Worm (Caenorhabditis elegans): ENCODE measurements around the gene srh-125.

- no peak for TF ChIP-seq ceh-48 (tag; optimal IDR thresholded peaks at IDR 0.05)
- no peak for TF ChIP-seq hlh-30 (tag; optimal IDR thresholded peaks at IDR 0.05; ENCODE audit: insufficient read depth)
- TF ChIP-seq pha-4 (tag; optimal IDR thresholded peaks at IDR 0.05), result no peak
- no peak for TF ChIP-seq nhr-11 (tag; optimal IDR thresholded peaks at IDR 0.05)
- no peak for TF ChIP-seq sox-4 (tag; optimal IDR thresholded peaks at IDR 0.05)
- no peak for TF ChIP-seq ceh-31 (tag; optimal IDR thresholded peaks at IDR 0.05)
- no peak for TF ChIP-seq pqm-1 (tag; optimal IDR thresholded peaks at IDR 0.05)
Measured at ce11 chrV:7487518-7487917, 10.9 kb upstream of the srh-125 start, which contains the start of gene srbc-7.
